Worm (Caenorhabditis elegans) whole organism, L4/young adult: ENCODE measurements around the gene C32D5.14.

Experiments used
- W03F9.2 ChIP-seq: fragments of 150-350 bp; optimal IDR thresholded peaks from 2 replicates; lab custom pipeline; 2014; ENCODE audit warnings: missing biosample characterization, missing genetic modification characterization
- dao-5 ChIP-seq: sonication (generic microtip); optimal IDR thresholded peaks from 2 replicates; lab custom pipeline; 2016; ENCODE audit warnings: missing genotype, missing genetic modification characterization, moderate library complexity, missing compliant biosample characterization
- him-1 ChIP-seq: sonication (generic microtip); optimal IDR thresholded peaks from 2 replicates; lab custom pipeline; 2016; ENCODE audit warnings: missing genotype, missing genetic modification reagents, missing genetic modification characterization, missing compliant biosample characterization

DNA sequence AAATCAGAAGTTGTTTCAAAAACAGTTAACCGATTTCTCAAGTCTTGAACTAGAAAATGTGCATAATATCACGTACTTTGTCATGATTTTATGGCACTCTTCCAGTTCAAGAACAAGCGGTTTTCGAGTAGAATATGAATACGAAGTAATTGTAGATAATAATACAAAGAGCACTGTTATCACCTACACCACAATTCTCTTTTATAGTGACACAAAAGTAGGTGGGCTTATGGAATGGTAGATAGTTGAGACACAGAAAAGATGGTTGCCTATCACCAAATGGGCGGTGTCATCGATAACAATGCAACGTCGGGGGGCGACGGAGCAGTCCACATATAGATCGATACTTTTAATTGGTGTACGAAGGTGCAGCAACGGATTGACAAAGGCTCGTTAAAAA, 6.6 kb upstream of the C32D5.14 start:
- TF ChIP-seq dao-5: no peak
- TF ChIP-seq W03F9.2 (tag; lab: Kevin White, UChicago): no peak
- no peak for TF ChIP-seq him-1
